Worm (Caenorhabditis elegans) whole organism, midembryonic: Measurements from ENCODE around the gene Y62H9A.7.

ENCODE experiments used
- flt-1 ChIP-seq: fragments of 200-800 bp; sonication (Bioruptor generic); IDR thresholded peaks from 2 replicates; pipeline ENCODE4 v1.3.6; 2022; ENCODE audit warnings: missing genetic modification characterization, missing compliant biosample characterization
- klf-2 ChIP-seq: fragments of 200-800 bp; sonication (Bioruptor generic); conservative IDR thresholded peaks from 2 replicates; pipeline ENCODE4 v1.3.6; 2022; ENCODE audit warnings: missing genetic modification reagents, missing genetic modification characterization, missing compliant biosample characterization

DNA sequence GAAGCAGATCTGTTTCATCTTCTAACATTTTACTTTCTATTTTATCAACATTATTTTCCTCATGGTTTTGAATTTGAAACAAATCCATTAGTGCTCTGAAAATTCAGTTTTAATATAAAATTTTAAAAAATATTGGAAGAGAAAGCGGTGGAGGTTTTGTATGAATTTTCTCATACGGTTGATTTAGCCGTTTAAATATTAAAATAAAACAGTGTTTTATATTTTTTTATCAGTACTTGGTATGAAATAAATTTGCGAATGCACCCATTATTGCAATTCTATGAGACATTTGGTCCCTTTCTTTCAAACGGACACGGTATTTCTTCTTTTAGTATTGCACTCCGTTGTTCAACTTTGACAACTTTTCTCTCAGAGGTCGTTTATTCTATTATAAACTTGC, 46.1 kb upstream of the Y62H9A.7 start, which contains the start of gene dot-1.4:
- TF ChIP-seq klf-2 (GFP tag; lab: Robert Waterston, UW) (no peak), flt-1 (GFP tag; lab: Robert Waterston, UW) (no peak)
